Fruit fly (Drosophila melanogaster) whole organism, embryonic: Measurements from ENCODE around the gene Klp68D.

Experiments used
- Aef1 ChIP-seq: fragments of 200-800 bp; sonication (Bioruptor generic); IDR thresholded peaks from 3 replicates; pipeline ENCODE4 v1.3.6; 2022; ENCODE audit warnings: missing biosample characterization, missing genetic modification characterization
- Awh ChIP-seq: fragments of 200-800 bp; sonication (Bioruptor generic); IDR thresholded peaks from 2 replicates; pipeline ENCODE4, ENCODE4 v1.3.6; 2022; ENCODE audit warnings: missing biosample characterization, missing genetic modification characterization
- CG10274 ChIP-seq: fragments of 200-800 bp; sonication (Bioruptor generic); optimal IDR thresholded peaks from 3 replicates; lab custom pipeline; 2017; ENCODE audit warnings: missing biosample characterization, mild to moderate bottlenecking, missing genetic modification characterization
- CG10321 ChIP-seq: fragments of 200-800 bp; sonication (Bioruptor generic); IDR thresholded peaks from 2 replicates; pipeline ENCODE4 v1.3.6; 2022; ENCODE audit warnings: missing biosample characterization, missing genetic modification characterization
- CG10959 ChIP-seq: fragments of 200-800 bp; sonication (Bioruptor generic); IDR thresholded peaks from 2 replicates; pipeline ENCODE4 v1.3.6; 2022; ENCODE audit warnings: missing biosample characterization, missing genetic modification characterization
- CG11093 ChIP-seq: fragments of 200-800 bp; sonication (Bioruptor generic); IDR thresholded peaks from 3 replicates; pipeline ENCODE4 v1.3.6; 2022; ENCODE audit warnings: missing biosample characterization, missing genetic modification characterization
- CG11456 ChIP-seq: fragments of 200-800 bp; sonication (Bioruptor generic); IDR thresholded peaks from 3 replicates; pipeline ENCODE4 v1.3.6; 2022; ENCODE audit warnings: missing biosample characterization, missing genetic modification characterization
- CG13287 ChIP-seq: fragments of 200-800 bp; sonication (Bioruptor generic); IDR thresholded peaks from 2 replicates; pipeline ENCODE4 v1.3.6; 2022; ENCODE audit warnings: missing biosample characterization, missing genetic modification characterization; ENCODE audit not compliant: partially characterized antibody
- CG14014 ChIP-seq: fragments of 200-800 bp; sonication (Bioruptor generic); IDR thresholded peaks from 2 replicates; pipeline ENCODE4 v1.3.6; 2022; ENCODE audit warnings: missing biosample characterization, missing genetic modification characterization
- CG14667 ChIP-seq: fragments of 200-800 bp; sonication (Bioruptor generic); IDR thresholded peaks from 2 replicates; pipeline ENCODE4 v1.3.6; 2022; ENCODE audit warnings: missing biosample characterization, missing genetic modification characterization
- CG15514 ChIP-seq: fragments of 200-800 bp; sonication (Bioruptor generic); optimal IDR thresholded peaks from 3 replicates; lab custom pipeline; 2017; ENCODE audit warnings: missing biosample characterization, missing genetic modification characterization, mild to moderate bottlenecking, moderate library complexity, missing genetic modification reagents
- CG30020 ChIP-seq: fragments of 200-800 bp; optimal IDR thresholded peaks from 2 replicates; lab custom pipeline; 2019; ENCODE audit warnings: missing biosample characterization, mild to moderate bottlenecking, missing genetic modification characterization, moderate library complexity
- CG31441 ChIP-seq: fragments of 200-800 bp; sonication (Bioruptor generic); IDR thresholded peaks from 2 replicates; pipeline ENCODE4 v1.3.6; 2022; ENCODE audit warnings: missing biosample characterization, missing genetic modification characterization
- CG32532 ChIP-seq: fragments of 200-800 bp; sonication (Bioruptor generic); IDR thresholded peaks from 2 replicates; pipeline ENCODE4 v1.3.6; 2022; ENCODE audit warnings: missing biosample characterization, missing genetic modification characterization
- CG33557 ChIP-seq: fragments of 200-800 bp; sonication (Bioruptor generic); optimal IDR thresholded peaks from 2 replicates; lab custom pipeline; 2019; ENCODE audit warnings: missing biosample characterization, mild to moderate bottlenecking, missing genetic modification characterization, moderate library complexity
- CG3407 ChIP-seq: fragments of 200-800 bp; sonication (Bioruptor generic); optimal IDR thresholded peaks from 2 replicates; lab custom pipeline; 2018; ENCODE audit warnings: missing biosample characterization, mild to moderate bottlenecking, missing genetic modification characterization
- CG3847 ChIP-seq: fragments of 200-800 bp; sonication (Bioruptor generic); IDR thresholded peaks from 2 replicates; pipeline ENCODE4 v1.3.6; 2022; ENCODE audit warnings: missing biosample characterization, missing genetic modification characterization
- CG6175 ChIP-seq: fragments of 200-800 bp; sonication (Bioruptor generic); IDR thresholded peaks from 3 replicates; pipeline ENCODE4 v1.3.6; 2022; ENCODE audit warnings: missing biosample characterization, missing genetic modification characterization
- CG6683 ChIP-seq: fragments of 200-800 bp; sonication (Bioruptor generic); optimal IDR thresholded peaks from 2 replicates; lab custom pipeline; 2017; ENCODE audit warnings: missing biosample characterization, mild to moderate bottlenecking, missing genetic modification characterization, missing genetic modification reagents
- CG6689 ChIP-seq: fragments of 200-800 bp; sonication (Bioruptor generic); IDR thresholded peaks from 2 replicates; pipeline ENCODE4 v1.3.6; 2022; ENCODE audit warnings: missing biosample characterization, missing genetic modification characterization
- CG9876 ChIP-seq: fragments of 200-800 bp; sonication (Bioruptor generic); optimal IDR thresholded peaks from 2 replicates; lab custom pipeline; 2016; ENCODE audit warnings: missing biosample characterization, missing genetic modification characterization
- E2f1 ChIP-seq: fragments of 200-800 bp; sonication (Bioruptor generic); IDR thresholded peaks from 2 replicates; pipeline ENCODE4 v1.3.6; 2022; ENCODE audit warnings: missing biosample characterization, missing genetic modification characterization
- HLH3B ChIP-seq: fragments of 200-800 bp; sonication (Bioruptor generic); IDR thresholded peaks from 2 replicates; pipeline ENCODE4 v1.3.6; 2022; ENCODE audit warnings: missing biosample characterization, missing genetic modification characterization
- Kr ChIP-seq: fragments of 200-800 bp; sonication (Bioruptor generic); optimal IDR thresholded peaks from 2 replicates; lab custom pipeline; 2017; ENCODE audit warnings: missing biosample characterization, mild to moderate bottlenecking, missing genetic modification characterization
- Mrtf ChIP-seq: fragments of 200-800 bp; sonication (Bioruptor generic); IDR thresholded peaks from 3 replicates; pipeline ENCODE4 v1.3.6; 2022; ENCODE audit warnings: missing biosample characterization, missing genetic modification characterization
- NfI ChIP-seq: fragments of 200-800 bp; sonication (Bioruptor generic); optimal IDR thresholded peaks from 3 replicates; lab custom pipeline; 2018; ENCODE audit warnings: missing biosample characterization, mild to moderate bottlenecking, missing genetic modification characterization, moderate library complexity
- Optix ChIP-seq: fragments of 200-800 bp; sonication (Bioruptor generic); IDR thresholded peaks from 3 replicates; pipeline ENCODE4 v1.3.6; 2022; ENCODE audit warnings: missing biosample characterization, missing genetic modification characterization
- Ptx1 ChIP-seq: fragments of 200-800 bp; sonication (Bioruptor generic); IDR thresholded peaks from 2 replicates; pipeline ENCODE4 v1.3.6; 2022; ENCODE audit warnings: missing biosample characterization, missing genetic modification characterization
- Sox100B ChIP-seq: fragments of 200-800 bp; sonication (Bioruptor generic); optimal IDR thresholded peaks from 3 replicates; lab custom pipeline; 2018; ENCODE audit warnings: missing biosample characterization, mild to moderate bottlenecking, missing genetic modification characterization
- Sry-β ChIP-seq: fragments of 200-800 bp; sonication (Bioruptor generic); optimal IDR thresholded peaks from 2 replicates; lab custom pipeline; 2018; ENCODE audit warnings: missing biosample characterization, mild to moderate bottlenecking, missing genetic modification characterization, moderate library complexity
- ac ChIP-seq: fragments of 200-800 bp; sonication (Bioruptor generic); optimal IDR thresholded peaks from 3 replicates; lab custom pipeline; 2017; ENCODE audit warnings: missing biosample characterization, mild to moderate bottlenecking, missing genetic modification characterization
- bigmax ChIP-seq: fragments of 200-800 bp; sonication (Bioruptor generic); optimal IDR thresholded peaks from 2 replicates; lab custom pipeline; 2018; ENCODE audit warnings: missing biosample characterization, mild to moderate bottlenecking, missing genetic modification characterization
- caup ChIP-seq: fragments of 200-800 bp; sonication (Bioruptor generic); optimal IDR thresholded peaks from 3 replicates; lab custom pipeline; 2017; ENCODE audit warnings: missing biosample characterization, mild to moderate bottlenecking, missing genetic modification characterization, moderate library complexity; ENCODE audit not compliant: severe bottlenecking
- cg ChIP-seq: fragments of 200-800 bp; sonication (Bioruptor generic); optimal IDR thresholded peaks from 3 replicates; lab custom pipeline; 2019; ENCODE audit warnings: missing biosample characterization, mild to moderate bottlenecking, missing genetic modification characterization, moderate library complexity
- dati ChIP-seq: fragments of 200-800 bp; sonication (Bioruptor generic); IDR thresholded peaks from 2 replicates; pipeline ENCODE4 v1.3.6; 2022; ENCODE audit warnings: missing biosample characterization, missing genetic modification characterization
- exex ChIP-seq: fragments of 200-800 bp; sonication (Bioruptor generic); optimal IDR thresholded peaks from 4 replicates; lab custom pipeline; 2018; ENCODE audit warnings: missing biosample characterization, mild to moderate bottlenecking, missing genetic modification characterization, moderate library complexity
- fd3F ChIP-seq: fragments of 200-800 bp; sonication (Bioruptor generic); optimal IDR thresholded peaks from 2 replicates; lab custom pipeline; 2018; ENCODE audit warnings: missing biosample characterization, mild to moderate bottlenecking, missing genetic modification characterization, moderate library complexity
- fd64A ChIP-seq: fragments of 200-800 bp; sonication (Bioruptor generic); optimal IDR thresholded peaks from 3 replicates; lab custom pipeline; 2018; ENCODE audit warnings: missing biosample characterization, mild to moderate bottlenecking, missing genetic modification characterization
- lab ChIP-seq: fragments of 200-800 bp; sonication (Bioruptor generic); optimal IDR thresholded peaks from 3 replicates; lab custom pipeline; 2017; ENCODE audit warnings: missing biosample characterization, missing genetic modification characterization, mild to moderate bottlenecking, moderate library complexity, missing genetic modification reagents
- luna ChIP-seq: fragments of 200-800 bp; sonication (Bioruptor generic); optimal IDR thresholded peaks from 2 replicates; lab custom pipeline; 2016; ENCODE audit warnings: missing biosample characterization, missing genetic modification characterization
- rib ChIP-seq: fragments of 200-800 bp; sonication (Bioruptor generic); IDR thresholded peaks from 2 replicates; pipeline ENCODE4 v1.3.6; 2022; ENCODE audit warnings: missing biosample characterization, missing genetic modification characterization
- sens ChIP-seq: fragments of 200-800 bp; sonication (Bioruptor generic); peaks from one replicate; lab custom pipeline; 2016; ENCODE audit warnings: missing biosample characterization, missing genetic modification characterization
- sr ChIP-seq: fragments of 200-800 bp; sonication (Bioruptor generic); IDR thresholded peaks from 3 replicates; pipeline ENCODE4 v1.3.6; 2022; ENCODE audit warnings: missing biosample characterization, missing genetic modification characterization
- tap ChIP-seq: fragments of 200-800 bp; optimal IDR thresholded peaks from 3 replicates; lab custom pipeline; 2019; ENCODE audit warnings: missing biosample characterization, mild to moderate bottlenecking, missing genetic modification characterization, moderate library complexity
- tin ChIP-seq: fragments of 200-800 bp; sonication (Bioruptor generic); optimal IDR thresholded peaks from 3 replicates; lab custom pipeline; 2016; ENCODE audit warnings: missing biosample characterization, missing genetic modification characterization
- tna ChIP-seq: fragments of 200-800 bp; sonication (Bioruptor generic); IDR thresholded peaks from 2 replicates; pipeline ENCODE4 v1.3.6; 2022; ENCODE audit warnings: missing biosample characterization, missing genetic modification characterization; ENCODE audit not compliant: partially characterized antibody
- twi ChIP-seq: fragments of 200-800 bp; optimal IDR thresholded peaks from 2 replicates; lab custom pipeline; 2019; ENCODE audit warnings: missing biosample characterization, mild to moderate bottlenecking, missing genetic modification characterization, moderate library complexity
- zf30C ChIP-seq: fragments of 200-800 bp; sonication (Bioruptor generic); optimal IDR thresholded peaks from 3 replicates; lab custom pipeline; 2018; ENCODE audit warnings: missing biosample characterization, mild to moderate bottlenecking, missing genetic modification characterization

The Klp68D gene

DNA sequence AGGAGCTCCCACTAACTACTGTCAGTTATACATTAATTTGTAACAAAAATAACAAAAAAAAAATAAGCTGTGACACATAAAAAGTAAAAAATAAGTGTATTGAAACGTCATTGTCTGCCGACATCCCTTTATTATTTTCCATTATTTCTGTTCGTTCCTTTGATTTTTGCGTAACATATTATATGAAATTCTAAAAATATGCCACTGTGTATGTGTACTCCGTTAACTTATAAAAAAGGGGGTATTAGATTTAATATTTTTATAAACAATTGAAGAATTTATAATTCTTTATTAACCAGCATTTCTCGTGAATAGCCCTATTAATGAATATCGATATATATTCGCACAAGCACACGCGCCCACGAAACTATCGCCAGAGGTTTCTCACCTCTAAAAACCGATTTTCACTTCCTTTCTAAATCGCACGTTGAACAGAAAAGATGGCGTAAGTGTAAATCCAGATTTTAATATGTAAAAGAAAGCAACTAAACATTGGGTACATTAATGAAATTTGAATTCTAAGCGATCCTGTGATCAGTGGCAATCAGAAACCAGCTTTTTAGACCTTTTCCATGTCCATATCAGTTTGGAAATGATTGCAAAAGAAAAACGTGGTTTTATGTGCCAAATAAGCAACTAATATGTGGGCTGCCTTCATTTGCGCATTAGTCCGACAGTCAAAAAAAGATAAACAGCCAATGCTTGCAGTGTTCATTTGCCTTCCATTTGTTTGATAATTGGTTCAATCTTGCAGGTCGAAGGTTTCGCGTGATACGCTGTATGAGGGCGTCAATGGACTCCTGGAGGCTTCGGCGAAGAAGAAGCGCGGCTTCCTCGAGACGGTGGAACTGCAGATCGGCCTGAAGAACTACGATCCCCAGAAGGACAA, 27.3 kb downstream of the Klp68D start, which contains the start of gene RpL10Ab (continued):
- TF ChIP-seq Ptx1 (GFP tag; lab: Robert Waterston, UW) (peak; percentile 74), CG10959 (GFP tag; lab: Robert Waterston, UW) (no peak; the same call in none of the 2 replicates), CG3847 (GFP tag; lab: Robert Waterston, UW) (peak; percentile 45), CG14667 (GFP tag; lab: Robert Waterston, UW) (peak; percentile 59; the same call in 1 of the 2 replicates), cg (GFP tag; lab: Kevin White, UChicago) (no peak), tna (GFP tag; lab: Robert Waterston, UW) (peak; percentile 72), CG10274 (GFP tag; lab: Kevin White, UChicago) (peak; percentile 32), CG30020 (tag; lab: Kevin White, UChicago) (peak; percentile 67), Kr (GFP tag; lab: Kevin White, UChicago) (no peak), Sox100B (GFP tag; lab: Kevin White, UChicago) (peak; percentile 59), Aef1 (GFP tag; lab: Robert Waterston, UW) (peak; percentile 32; the same call in 1 of the 3 replicates), fd3F (GFP tag; lab: Kevin White, UChicago) (peak; percentile 19), CG11093 (GFP tag; lab: Robert Waterston, UW) (peak; percentile 48; the same call in 1 of the 3 replicates), CG31441 (GFP tag; lab: Robert Waterston, UW) (peak; percentile 80), CG6683 (GFP tag; lab: Kevin White, UChicago) (peak; percentile 25), rib (peak; percentile 67; the same call in 1 of the 2 replicates), CG15514 (GFP tag; lab: Kevin White, UChicago) (peak; percentile 57), CG11456 (GFP tag; lab: Robert Waterston, UW) (peak; percentile 89), tin (GFP tag; lab: Kevin White, UChicago) (peak; percentile 26), lab (GFP tag; lab: Kevin White, UChicago) (peak; percentile 82), Sry-β (peak; percentile 24), E2f1 (GFP tag; lab: Robert Waterston, UW) (peak; percentile 58), NfI (peak; percentile 79), Mrtf (peak; percentile 35; the same call in 1 of the 3 replicates), Optix (peak; percentile 50; the same call in 1 of the 3 replicates), CG9876 (GFP tag; lab: Kevin White, UChicago) (peak; percentile 47), sr (GFP tag; lab: Robert Waterston, UW) (peak; percentile 84), exex (tag; lab: Kevin White, UChicago) (peak; percentile 19), ac (GFP tag; lab: Kevin White, UChicago) (no peak), CG13287 (GFP tag; lab: Robert Waterston, UW) (peak; percentile 70), fd64A (peak; percentile 38), tap (tag; lab: Kevin White, UChicago) (no peak), CG14014 (GFP tag; lab: Robert Waterston, UW) (no peak; the same call in none of the 2 replicates), twi (tag; lab: Kevin White, UChicago) (no peak), CG3407 (GFP tag; lab: Kevin White, UChicago) (peak; percentile 36), CG33557 (GFP tag; lab: Kevin White, UChicago) (peak; percentile 7), bigmax (GFP tag; lab: Kevin White, UChicago) (no peak), zf30C (GFP tag; lab: Kevin White, UChicago) (no peak), HLH3B (peak; percentile 56), sens (GFP tag; lab: Kevin White, UChicago) (peak; percentile 83), dati (GFP tag; lab: Robert Waterston, UW) (no peak; the same call in 1 of the 2 replicates), caup (GFP tag; lab: Kevin White, UChicago) (peak; percentile 72), CG32532 (GFP tag; lab: Robert Waterston, UW) (peak; percentile 78), CG6175 (peak; percentile 51; the same call in 1 of the 3 replicates), CG6689 (peak; percentile 79), luna (GFP tag; lab: Kevin White, UChicago) (peak; percentile 24), Awh (GFP tag; lab: Robert Waterston, UW) (peak; percentile 54; the same call in 1 of the 2 replicates), CG10321 (GFP tag; lab: Robert Waterston, UW) (no peak)
